Worm (Caenorhabditis elegans) whole organism, young adult: Measurements from ENCODE around the gene hlh-10.

Experiments
- ceh-40 ChIP-seq: fragments of 200-800 bp; sonication (Bioruptor generic); IDR thresholded peaks from 2 replicates; pipeline ENCODE4 v1.3.6; 2022; ENCODE audit warnings: missing genetic modification characterization, missing compliant biosample characterization
- lin-26 ChIP-seq: fragments of 200-800 bp; sonication (Bioruptor generic); IDR thresholded peaks from 2 replicates; pipeline ENCODE4 v1.3.6; 2022; ENCODE audit warnings: missing genetic modification reagents, missing genetic modification characterization, missing compliant biosample characterization
- lin-35 ChIP-seq, 3 experiments: fragments of 150-350 bp in 2 of 3; sonication (generic microtip) in 1 of 3; optimal IDR thresholded peaks; 2 replicates each; lab custom pipeline; 2014 to 2018; ENCODE audit warnings: missing biosample characterization in 3 of 3, missing genetic modification characterization in 3 of 3, missing genetic modification reagents in 3 of 3
- nhr-90 ChIP-seq: sonication (generic microtip); optimal IDR thresholded peaks from 2 replicates; lab custom pipeline; 2016; ENCODE audit warnings: missing genotype, mild to moderate bottlenecking, missing genetic modification characterization, missing compliant biosample characterization
- snpc-4 ChIP-seq, 5 experiments: fragments of 150-350 bp in 1 of 5; sonication (generic microtip) in 4 of 5; optimal IDR thresholded peaks; 2 replicates each; lab custom pipeline; 2014 to 2018; ENCODE audit warnings: missing genetic modification characterization in 5 of 5, missing biosample characterization in 3 of 5, antibody characterized with exemption in 2 of 5, mild to moderate bottlenecking in 2 of 5, missing compliant biosample characterization in 2 of 5, missing genotype in 2 of 5, moderate library complexity in 2 of 5, missing genetic modification reagents in 1 of 5
- xnd-1 ChIP-seq: sonication (generic microtip); optimal IDR thresholded peaks from 2 replicates; lab custom pipeline; 2016; ENCODE audit warnings: missing genotype, missing genetic modification reagents, missing genetic modification characterization, missing compliant biosample characterization

DNA sequence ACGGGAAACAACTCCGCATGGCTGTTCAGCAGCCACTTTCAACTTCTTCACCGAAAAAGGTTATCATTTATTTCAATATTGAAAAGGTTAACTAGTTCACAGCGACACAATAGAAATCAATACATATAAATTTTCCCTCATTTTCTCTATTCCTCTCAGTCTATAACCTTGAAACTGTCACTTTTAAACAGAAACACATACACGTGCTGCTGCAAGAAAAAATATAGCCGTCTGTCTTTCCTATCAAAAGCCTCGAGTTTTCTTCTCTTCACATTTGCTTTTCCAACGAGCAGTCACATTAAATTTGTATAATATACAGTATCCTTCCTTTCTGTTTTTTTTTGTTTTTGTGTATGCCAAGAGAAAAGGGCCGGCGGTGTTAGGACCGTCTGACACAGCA is 42.2 kb upstream of the hlh-10 start:
- TF ChIP-seq lin-26, result no peak
- TF ChIP-seq xnd-1 (tag; lab: Kevin White, UChicago), result no peak
- TF ChIP-seq ceh-40, result no peak
- no peak for TF ChIP-seq snpc-4 (GFP tag; optimal IDR thresholded peaks at IDR 0.05; lab: Kevin White, UChicago)
- TF ChIP-seq snpc-4 (tag; optimal IDR thresholded peaks at IDR 0.05; lab: Kevin White, UChicago), result no peak
- TF ChIP-seq nhr-90, result no peak
- no peak for TF ChIP-seq lin-35 (GFP tag; optimal IDR thresholded peaks at IDR 0.05; lab: Kevin White, UChicago)
